Fruit fly (Drosophila melanogaster) whole organism: ENCODE data around the gene Irp-1B.

Experiments used
- Dll ChIP-seq: fragments of >200 bp; optimal IDR thresholded peaks from 2 replicates; lab custom pipeline; 2017
- psq ChIP-seq: fragments of >200 bp; optimal IDR thresholded peaks from 2 replicates; lab custom pipeline; 2017

DNA sequence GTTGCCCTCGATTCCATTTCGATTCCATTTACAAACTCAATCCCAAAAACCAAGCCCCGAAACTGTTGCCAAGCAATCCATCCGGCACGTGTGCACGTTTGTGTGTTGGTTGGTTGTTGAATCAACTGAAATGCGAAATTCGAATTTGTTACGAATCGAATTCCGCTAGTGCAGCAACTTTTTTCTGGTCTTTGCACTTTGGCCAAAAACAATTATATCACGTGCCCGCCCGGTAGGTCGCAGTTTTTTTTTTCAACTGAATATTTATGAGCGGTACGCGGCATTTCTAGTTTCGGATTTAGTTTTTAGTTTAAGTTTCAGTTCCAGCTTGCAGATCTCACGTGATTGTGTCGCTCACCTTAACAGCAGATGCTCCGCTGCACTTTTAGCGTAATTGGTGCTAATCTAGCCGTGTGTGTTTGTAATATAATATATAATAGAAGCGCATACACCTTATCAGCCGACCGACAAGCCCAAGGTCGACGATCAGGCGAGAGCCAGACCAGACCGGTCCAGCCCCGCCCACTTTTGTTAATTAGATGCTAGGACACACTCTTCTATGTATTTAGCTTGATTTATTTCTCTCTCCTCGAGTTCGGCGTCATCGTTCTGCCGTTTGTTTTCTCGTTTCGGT is 19.5 kb downstream of the Irp-1B start:
- no peak for TF ChIP-seq Dll (lab: Kevin White, UChicago)
- TF ChIP-seq psq (lab: Kevin White, UChicago): no peak
